Fruit fly (Drosophila melanogaster): ENCODE data around the gene dlg1.

Gene dlg1

DNA sequence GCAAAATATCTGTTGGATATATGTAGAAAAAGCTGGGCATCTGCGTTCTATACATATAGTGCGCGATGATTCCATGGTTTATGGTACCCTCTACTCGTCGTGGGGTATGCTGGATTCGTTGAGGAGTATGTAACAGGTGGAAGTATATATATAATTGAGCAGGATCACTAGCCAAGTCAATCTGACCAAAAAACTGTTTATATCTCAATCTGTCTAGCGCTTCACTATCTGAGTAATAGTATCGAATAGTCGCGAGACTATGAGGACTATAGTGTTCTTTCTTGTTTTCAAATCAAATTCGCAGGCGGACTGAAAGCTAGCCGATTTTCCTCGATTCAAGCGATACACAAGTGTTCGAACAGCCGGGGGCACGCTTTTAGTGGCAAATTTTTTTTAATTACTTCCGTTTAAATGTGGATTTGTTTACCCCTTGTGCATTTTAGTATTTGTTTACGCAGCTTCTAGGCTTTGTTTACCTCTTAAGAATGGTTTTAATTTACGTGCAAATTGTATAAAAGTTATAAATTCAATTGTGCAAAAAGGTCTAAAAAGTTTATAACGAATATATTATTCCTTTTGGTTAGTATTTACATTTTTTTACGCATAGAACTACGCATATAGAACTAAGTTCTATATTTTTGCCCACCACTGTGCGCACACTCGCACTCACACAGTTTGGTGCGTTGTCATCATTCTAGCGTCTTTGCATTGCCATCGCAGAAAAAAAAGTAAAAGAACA is 21.3 kb downstream of the dlg1 start:
- TF ChIP-seq Eip75B (GFP tag; optimal IDR thresholded peaks at IDR 0.05) (peak; percentile 68), ss (GFP tag; optimal IDR thresholded peaks at IDR 0.05) (peak in 1 of 2 experiments; percentile 28), OdsH (GFP tag; optimal IDR thresholded peaks at IDR 0.05) (peak; percentile 63), CG3032 (tag; optimal IDR thresholded peaks at IDR 0.05) (peak; percentile 38), salr (GFP tag; optimal IDR thresholded peaks at IDR 0.05) (peak in 1 of 2 experiments; percentile 59), spab (GFP tag; optimal IDR thresholded peaks at IDR 0.05) (peak; percentile 42), Gug (GFP tag; IDR thresholded peaks at IDR 0.05) (peak; percentile 87), fd85E (GFP tag; optimal IDR thresholded peaks at IDR 0.05) (no peak), dac (GFP tag; optimal IDR thresholded peaks at IDR 0.05) (peak; percentile 44), svp (GFP tag) (no peak), CG6792 (GFP tag; optimal IDR thresholded peaks at IDR 0.05) (peak; percentile 23), CG7368 (GFP tag; optimal IDR thresholded peaks at IDR 0.05) (peak; percentile 42), CG3919 (GFP tag; optimal IDR thresholded peaks at IDR 0.05) (peak; percentile 66), CG31627 (GFP tag; optimal IDR thresholded peaks at IDR 0.05) (peak; percentile 58), CG6276 (GFP tag; optimal IDR thresholded peaks at IDR 0.05) (peak; percentile 83), dsx (GFP tag; optimal IDR thresholded peaks at IDR 0.05; ENCODE audit: poor library complexity, severe bottlenecking) (peak; percentile 33), Blimp-1 (GFP tag; optimal IDR thresholded peaks at IDR 0.05) (no peak), Smox (GFP tag; optimal IDR thresholded peaks at IDR 0.05) (peak; percentile 41), CG9139 (GFP tag; optimal IDR thresholded peaks at IDR 0.05) (no peak), Sox14 (GFP tag; optimal IDR thresholded peaks at IDR 0.05) (peak; percentile 70), CG11294 (GFP tag; IDR thresholded peaks at IDR 0.05) (peak; percentile 73), CG1621 (tag; optimal IDR thresholded peaks at IDR 0.05) (peak; percentile 43), fkh (GFP tag; optimal IDR thresholded peaks at IDR 0.05) (peak; percentile 5), Hr4 (GFP tag; optimal IDR thresholded peaks at IDR 0.05) (peak; percentile 75), CG10631 (GFP tag; optimal IDR thresholded peaks at IDR 0.05) (peak; percentile 70), acj6 (GFP tag; optimal IDR thresholded peaks at IDR 0.05) (peak; percentile 53), Sox102F (GFP tag; optimal IDR thresholded peaks at IDR 0.05) (peak; percentile 46), CG8119 (GFP tag; IDR thresholded peaks at IDR 0.05) (peak; percentile 83), CG4318 (GFP tag; optimal IDR thresholded peaks at IDR 0.05) (peak; percentile 56), CG34406 (GFP tag; optimal IDR thresholded peaks at IDR 0.05) (peak; percentile 52), CG8319 (GFP tag; optimal IDR thresholded peaks at IDR 0.05) (peak; percentile 24), Ets21C (GFP tag; optimal IDR thresholded peaks at IDR 0.05) (no peak), Eip93F (GFP tag; optimal IDR thresholded peaks at IDR 0.05) (no peak), CG11762 (GFP tag; optimal IDR thresholded peaks at IDR 0.05; ENCODE audit: insufficient read depth) (peak; percentile 42), CG11902 (GFP tag; optimal IDR thresholded peaks at IDR 0.05) (peak; percentile 2), CG10669 (GFP tag; optimal IDR thresholded peaks at IDR 0.05) (peak; percentile 54), CG32006 (GFP tag; optimal IDR thresholded peaks at IDR 0.05) (peak; percentile 87), cyc (GFP tag; optimal IDR thresholded peaks at IDR 0.05) (peak; percentile 50), topi (GFP tag; optimal IDR thresholded peaks at IDR 0.05) (peak; percentile 44), lz (GFP tag; optimal IDR thresholded peaks at IDR 0.05) (peak; percentile 38), vri (GFP tag; optimal IDR thresholded peaks at IDR 0.05) (no peak), Sox15 (GFP tag; optimal IDR thresholded peaks at IDR 0.05) (peak; percentile 22), fd59A (GFP tag; optimal IDR thresholded peaks at IDR 0.05) (peak; percentile 39), CG15336 (GFP tag; IDR thresholded peaks at IDR 0.05) (peak; percentile 83), Lpt (GFP tag; optimal IDR thresholded peaks at IDR 0.05) (peak; percentile 45), CG16779 (tag; optimal IDR thresholded peaks at IDR 0.05) (peak; percentile 43), Hr39 (GFP tag; optimal IDR thresholded peaks at IDR 0.05) (peak; percentile 60), pdm3 (GFP tag; optimal IDR thresholded peaks at IDR 0.05) (peak; percentile 65), Ets96B (tag; optimal IDR thresholded peaks at IDR 0.05) (peak; percentile 55), net (GFP tag; optimal IDR thresholded peaks at IDR 0.05) (peak; percentile 57)

Data from whole organism, prepupa.